Fruit fly (Drosophila melanogaster) Kc167 (cell line): ENCODE measurements around the gene CG7548.
"Not testable (repeated sequence)": the region's sequence is repeated elsewhere in the genome, so short reads cannot be mapped to it uniquely, and the experiment has no call there.

Experiments
- Myc ChIP-seq: fragments of >200 bp; optimal IDR thresholded peaks from 2 replicates; lab custom pipeline; 2017; ENCODE audit warnings: missing external identifiers
- Sin3A ChIP-seq: fragments of >200 bp; optimal IDR thresholded peaks from 2 replicates; lab custom pipeline; 2018; ENCODE audit warnings: missing external identifiers
- h ChIP-seq: fragments of >200 bp; optimal IDR thresholded peaks from 3 replicates; lab custom pipeline; 2018; ENCODE audit warnings: missing external identifiers
- insv ChIP-seq: fragments of >200 bp; optimal IDR thresholded peaks from 3 replicates; lab custom pipeline; 2018; ENCODE audit warnings: missing external identifiers
- psq ChIP-seq: fragments of >200 bp; optimal IDR thresholded peaks from 2 replicates; lab custom pipeline; 2017; ENCODE audit warnings: missing external identifiers
- ttk ChIP-seq: sonication (Bioruptor generic); optimal IDR thresholded peaks from 2 replicates; lab custom pipeline; 2017; ENCODE audit warnings: missing external identifiers

CG7548 gene

DNA sequence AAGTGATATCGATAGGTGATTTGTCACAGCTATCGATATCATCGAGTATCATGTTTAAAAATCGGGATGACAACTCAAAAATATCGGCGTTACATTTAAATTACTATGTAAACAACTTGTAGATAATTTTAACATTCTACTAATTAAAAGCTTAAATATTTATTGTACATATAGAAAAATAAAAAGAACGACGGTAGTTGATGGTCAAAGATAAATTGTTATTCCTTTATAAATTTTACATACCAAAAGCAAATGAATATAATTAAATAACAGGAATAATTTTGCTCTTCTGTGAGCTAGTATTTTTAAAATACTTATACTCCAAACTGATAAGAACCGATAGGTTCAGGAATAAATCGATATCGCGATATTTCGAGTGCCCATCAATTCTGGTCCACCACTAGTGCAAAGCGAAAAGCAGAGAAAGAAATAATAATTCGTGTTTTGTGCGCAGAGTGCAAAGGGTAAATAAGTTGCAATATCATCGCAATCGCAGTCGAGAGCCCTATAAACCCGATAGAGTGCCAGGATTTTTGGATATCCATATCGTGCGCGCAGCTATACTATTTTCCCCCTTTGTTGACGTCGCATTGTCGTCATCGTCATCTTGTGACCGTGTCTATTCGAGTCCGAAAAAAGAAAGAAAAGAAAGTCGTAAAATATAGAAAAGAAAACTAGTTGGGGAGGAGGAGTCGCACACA, 22.5 kb upstream of the CG7548 start, which contains the start of gene lqf:
Gene lqf, plus strand, starts transcription at position 401 of the 701 bp plus-strand sequence.
- TF ChIP-seq h (lab: Kevin White, UChicago) (no peak), insv (lab: Kevin White, UChicago) (no peak), ttk (no peak), Myc (lab: Kevin White, UChicago) (no peak), psq (lab: Kevin White, UChicago) (no peak), Sin3A (lab: Kevin White, UChicago) (no peak)

DNA sequence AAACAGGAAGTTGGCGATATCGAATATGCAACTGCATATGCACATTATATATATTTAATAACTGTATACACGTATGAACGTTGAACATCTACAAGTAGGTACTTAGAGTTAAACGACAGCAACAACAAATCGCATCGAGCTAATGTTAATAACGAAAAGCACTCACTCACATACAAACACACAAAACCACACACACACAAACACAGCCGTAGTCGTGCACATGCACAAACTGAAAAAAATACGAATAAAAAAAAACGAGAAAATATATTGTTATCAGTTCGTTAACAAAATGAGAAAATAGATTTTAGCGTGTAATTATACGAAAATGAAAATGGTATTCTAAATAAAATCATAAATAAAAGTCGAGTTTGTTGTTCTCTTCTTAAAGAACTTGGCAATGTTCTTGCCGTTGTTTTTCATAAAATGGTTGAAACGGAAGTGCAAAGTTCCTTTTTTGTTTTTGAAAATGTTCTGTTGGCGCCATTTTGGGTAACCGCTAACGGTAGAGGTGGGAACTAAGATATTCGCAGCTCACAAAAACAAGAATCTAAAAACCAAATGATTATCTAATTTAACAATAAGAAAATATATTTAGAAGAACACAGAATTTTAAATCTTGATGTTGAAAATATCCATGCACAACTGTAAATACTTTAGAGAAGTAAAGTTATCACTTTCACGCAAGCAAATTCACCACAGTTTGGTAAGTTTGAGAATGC, 21.8 kb upstream of the CG7548 start:
- TF ChIP-seq ttk (no peak), insv (lab: Kevin White, UChicago) (no peak), psq (lab: Kevin White, UChicago) (no peak), Sin3A (lab: Kevin White, UChicago) (no peak), h (lab: Kevin White, UChicago) (no peak), Myc (lab: Kevin White, UChicago) (no peak)

DNA sequence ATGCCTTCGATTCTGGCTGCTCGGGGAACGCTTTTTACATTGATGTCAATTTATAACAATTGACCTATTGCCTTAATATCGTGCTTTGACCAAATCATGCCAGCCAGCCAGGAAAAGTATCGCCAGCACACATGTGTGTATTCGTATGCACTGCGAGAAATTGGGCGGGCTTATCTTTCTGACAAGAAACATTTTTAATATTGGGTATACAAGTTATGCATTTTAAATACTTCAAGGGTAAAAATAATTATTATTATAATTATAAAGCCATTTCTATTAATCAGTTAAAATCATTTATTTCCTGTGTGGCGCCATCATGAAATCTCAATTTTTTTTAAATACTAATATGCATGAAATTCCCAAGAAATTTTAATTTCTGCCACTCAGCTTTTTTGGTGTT, 15.8 kb upstream of the CG7548 start:
- no peak for TF ChIP-seq psq (lab: Kevin White, UChicago)
- TF ChIP-seq Sin3A (lab: Kevin White, UChicago): no peak
- no peak for TF ChIP-seq Myc (lab: Kevin White, UChicago)
- TF ChIP-seq h (lab: Kevin White, UChicago): no peak
- TF ChIP-seq insv (lab: Kevin White, UChicago): no peak

DNA sequence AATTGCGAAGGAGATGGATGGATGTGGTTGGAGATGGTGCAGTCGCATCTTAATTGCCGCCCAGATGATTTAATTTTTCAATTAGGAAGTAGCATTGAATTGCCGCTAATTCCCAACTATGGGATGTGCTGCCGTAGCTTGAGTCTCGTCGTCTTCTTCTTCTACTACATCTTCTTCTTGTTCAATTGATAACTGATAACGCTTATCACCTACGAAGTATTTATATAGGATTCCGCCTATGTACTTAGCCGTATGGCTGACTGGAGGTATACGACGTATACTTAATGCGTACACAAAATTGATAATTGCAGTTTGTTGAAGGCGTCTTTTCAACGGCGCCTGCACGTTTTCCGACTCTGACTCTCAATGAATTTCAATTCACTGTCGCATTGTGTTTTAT, 14.6 kb upstream of the CG7548 start:
- no peak for TF ChIP-seq ttk

DNA sequence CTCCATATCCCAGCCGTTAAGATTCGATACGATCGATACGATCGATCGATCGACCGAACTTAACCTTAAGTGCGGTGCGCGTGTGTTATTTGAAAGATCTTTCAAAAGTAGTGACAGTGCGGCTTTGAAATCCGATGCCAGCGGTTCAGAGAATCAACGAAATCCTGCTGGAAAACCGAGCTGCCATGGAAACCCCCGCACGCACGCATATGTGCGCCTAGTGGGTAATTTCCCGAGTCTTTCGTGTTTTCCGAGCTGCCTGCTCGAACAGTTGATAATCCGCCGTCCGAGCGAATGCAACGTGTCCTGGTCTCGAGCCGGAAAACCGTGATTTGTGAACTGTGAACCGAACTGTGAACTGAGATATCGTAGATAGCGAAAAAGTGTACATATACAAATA, 13.2 kb upstream of the CG7548 start:
- TF ChIP-seq Sin3A (lab: Kevin White, UChicago) (no peak), insv (lab: Kevin White, UChicago) (no peak), h (lab: Kevin White, UChicago) (no peak), Myc (lab: Kevin White, UChicago) (no peak), ttk (no peak), psq (lab: Kevin White, UChicago) (no peak)

DNA sequence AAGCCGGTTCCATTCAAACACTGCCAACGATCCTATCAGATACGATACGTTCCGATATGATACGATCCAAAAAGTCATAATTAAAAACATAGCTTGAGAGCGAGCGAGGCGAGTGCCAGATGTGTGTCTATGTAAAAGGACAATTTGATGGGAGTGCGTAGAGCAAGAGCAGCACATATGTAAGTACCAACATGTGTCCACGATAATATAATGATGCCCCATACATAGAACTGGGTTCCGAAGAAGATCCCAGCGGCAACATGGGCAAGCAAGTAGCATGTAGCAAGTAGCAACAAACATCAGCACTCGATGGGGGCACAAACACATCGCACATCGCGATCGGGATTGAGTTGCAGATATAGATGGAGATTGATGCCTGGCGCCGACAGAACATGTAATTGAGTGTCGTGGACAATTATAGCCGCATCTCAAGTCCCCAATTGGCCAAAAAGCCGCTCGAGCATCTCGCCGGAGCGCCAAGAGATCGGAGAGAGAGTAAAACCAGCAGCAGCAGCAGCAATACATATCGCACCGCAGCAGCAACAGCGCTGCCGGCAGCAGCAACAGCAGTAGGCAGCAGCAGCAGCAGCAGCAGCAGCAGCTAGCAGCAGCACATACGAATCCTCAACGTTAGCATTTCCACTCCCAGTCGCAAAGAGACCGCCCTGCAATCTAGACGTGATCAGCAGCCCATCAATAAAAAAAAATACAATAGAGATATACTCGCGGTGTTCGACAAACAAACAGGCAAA, 12.5 kb upstream of the CG7548 start, which contains the start of gene ltl:
Gene ltl, plus strand, starts transcription at position 647 of the 752 bp plus-strand sequence.
- TF ChIP-seq psq (lab: Kevin White, UChicago) (no peak), insv (lab: Kevin White, UChicago) (no peak)

DNA sequence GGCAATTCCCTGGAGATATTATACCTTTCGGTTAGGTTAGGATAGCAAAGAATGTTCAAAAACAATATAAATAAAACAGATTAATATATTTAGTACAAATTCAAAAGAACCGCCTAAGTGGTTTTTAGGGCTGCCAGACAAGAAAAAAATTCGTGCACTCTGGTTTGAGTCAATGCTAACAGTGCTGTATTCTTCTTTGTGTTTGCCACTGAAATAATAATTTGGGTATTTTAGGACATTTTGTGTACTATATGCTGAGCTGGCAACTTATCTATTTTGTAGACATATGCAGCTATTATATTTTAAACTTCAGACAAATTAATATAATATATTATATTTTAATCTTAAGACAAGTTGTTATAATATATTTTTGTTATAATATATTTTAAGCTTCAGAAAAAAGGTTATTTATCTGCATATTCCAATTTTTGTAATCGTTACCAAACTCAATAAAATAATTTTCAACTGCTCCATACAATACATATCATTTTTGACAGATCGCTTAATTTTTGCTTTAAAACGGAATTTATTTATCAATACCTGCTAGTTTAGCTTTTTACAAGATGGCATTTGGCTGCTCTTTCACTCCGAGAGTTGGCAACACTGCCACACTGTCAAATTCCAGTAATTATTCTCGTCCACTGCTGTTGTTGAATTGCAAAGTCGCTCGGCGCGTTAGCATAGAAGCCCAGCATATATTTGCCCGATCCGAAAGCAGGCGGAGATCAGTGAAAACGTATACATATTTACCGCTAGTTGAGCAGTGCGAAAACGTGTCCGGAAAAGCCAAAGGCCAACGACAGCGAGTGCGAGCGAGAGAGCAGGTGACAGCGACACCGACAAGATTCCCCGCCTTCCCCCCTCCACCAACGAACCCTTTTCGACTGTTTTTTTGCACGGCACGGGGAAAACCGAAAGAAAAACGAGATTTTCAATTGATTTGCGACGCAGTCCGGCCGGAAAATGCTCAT, 4.7 kb upstream of the CG7548 start, which contains the start of gene CG7546:
Gene CG7546, plus strand, starts transcription at position 573 of the 971 bp plus-strand sequence.
- TF ChIP-seq psq (lab: Kevin White, UChicago): no peak
- no peak for TF ChIP-seq Sin3A (lab: Kevin White, UChicago)
- TF ChIP-seq ttk: no peak
- TF ChIP-seq insv (lab: Kevin White, UChicago): no peak
- TF ChIP-seq h (lab: Kevin White, UChicago): no peak
- no peak for TF ChIP-seq Myc (lab: Kevin White, UChicago)

DNA sequence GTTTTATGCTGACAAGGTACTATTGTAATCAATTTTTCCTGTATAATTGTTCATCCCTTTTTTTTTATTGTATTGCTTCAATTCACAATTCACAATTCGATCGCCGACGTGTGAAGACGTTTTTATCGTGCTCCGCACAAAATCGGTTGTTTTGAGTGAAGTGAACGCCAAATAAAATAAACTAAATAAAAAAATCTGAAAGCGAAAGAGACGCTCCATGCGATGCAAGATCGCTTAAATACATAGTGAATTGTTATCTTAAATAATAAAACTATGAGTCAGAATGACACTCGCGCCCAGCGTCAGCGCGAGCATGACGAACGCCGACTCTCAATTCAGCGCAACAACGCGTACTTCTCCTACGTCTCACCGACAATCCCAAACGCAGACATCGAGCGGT, 7.3 kb downstream of the CG7548 start, which contains the start of gene CG8539:
Gene CG8539, minus strand, starts transcription at position 101 of the 400 bp plus-strand sequence.
- not testable (repeated sequence) for TF ChIP-seq Myc (lab: Kevin White, UChicago); ttk; psq (lab: Kevin White, UChicago)

DNA sequence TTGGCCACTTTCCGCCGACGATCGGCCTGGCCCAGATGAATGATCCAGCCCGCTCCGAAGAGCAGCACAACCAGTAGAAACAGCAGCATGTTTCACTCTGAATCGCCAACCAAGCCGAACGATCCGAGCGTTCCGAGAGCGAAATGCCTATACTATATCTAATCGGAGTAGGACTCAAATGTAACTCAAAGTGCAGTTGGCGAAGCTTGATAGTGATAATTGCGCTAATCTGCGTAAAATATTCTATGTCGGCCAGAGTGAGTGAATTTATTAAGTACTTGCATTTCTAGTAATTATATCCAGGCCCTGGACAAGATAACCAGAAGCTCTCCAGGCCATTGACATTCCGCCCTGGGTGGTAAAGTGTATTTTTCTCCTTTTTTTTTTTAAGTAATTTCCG, 9.9 kb downstream of the CG7548 start, which contains the start of gene Cyp4d8:
Gene Cyp4d8, minus strand, starts transcription at position 101 of the 400 bp plus-strand sequence.
- no peak for TF ChIP-seq Myc (lab: Kevin White, UChicago)
- no peak for TF ChIP-seq insv (lab: Kevin White, UChicago)
- no peak for TF ChIP-seq Sin3A (lab: Kevin White, UChicago)
- no peak for TF ChIP-seq h (lab: Kevin White, UChicago)
- TF ChIP-seq ttk: no peak
- no peak for TF ChIP-seq psq (lab: Kevin White, UChicago)

DNA sequence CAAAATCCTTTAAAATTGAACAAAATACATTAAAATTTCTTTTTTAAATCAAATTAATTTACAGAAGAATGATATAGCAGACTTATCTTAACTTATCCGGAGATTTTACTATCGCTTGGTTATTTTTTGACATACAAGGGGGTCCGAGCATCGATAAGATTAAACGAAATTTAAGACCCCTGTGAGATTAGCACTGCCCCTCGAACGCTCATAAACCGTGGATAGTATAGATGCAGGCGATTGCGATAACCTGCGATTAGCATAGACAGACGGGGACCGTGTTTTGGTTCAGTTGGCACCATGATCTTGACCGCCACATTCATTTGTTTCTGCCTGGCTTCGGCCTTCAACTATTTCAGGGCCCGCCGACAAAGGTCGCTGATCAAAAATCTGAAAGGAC, 14.5 kb downstream of the CG7548 start, which contains the start of gene Cyp316a1:
Gene Cyp316a1, plus strand, starts transcription at position 301 of the 400 bp plus-strand sequence.
- no peak for TF ChIP-seq ttk
- no peak for TF ChIP-seq Myc (lab: Kevin White, UChicago)

DNA sequence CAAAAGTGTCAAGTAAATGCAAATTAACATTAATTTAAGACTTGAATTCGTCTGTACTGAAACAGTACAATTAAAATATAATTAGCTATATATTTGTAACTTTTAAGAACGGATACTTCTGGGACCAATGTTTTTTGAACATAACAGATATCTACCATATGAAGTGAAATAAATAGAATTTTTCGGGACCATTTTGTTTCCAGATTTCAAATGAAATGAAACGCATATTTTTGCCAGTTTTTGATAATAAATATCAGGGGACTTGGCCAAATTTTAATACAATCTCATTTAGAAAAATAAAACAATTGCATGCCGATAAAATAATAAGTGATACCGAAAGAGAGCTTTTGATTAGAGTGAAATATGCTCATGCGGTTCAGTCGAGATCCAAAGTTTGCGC, 20.4 kb downstream of the CG7548 start, which contains the start of gene mthl6:
Gene mthl6, plus strand, starts transcription at position 301 of the 400 bp plus-strand sequence.
- TF ChIP-seq Sin3A (lab: Kevin White, UChicago) (no peak), ttk (no peak), h (lab: Kevin White, UChicago) (no peak), insv (lab: Kevin White, UChicago) (no peak), Myc (lab: Kevin White, UChicago) (no peak), psq (lab: Kevin White, UChicago) (no peak)
